Fruit fly (Drosophila melanogaster) Kc167 (cell line): ENCODE results near the gene Atg4b.

ENCODE experiments used
- Myc ChIP-seq: fragments of >200 bp; optimal IDR thresholded peaks from 2 replicates; lab custom pipeline; 2017; ENCODE audit warnings: missing external identifiers
- h ChIP-seq: fragments of >200 bp; optimal IDR thresholded peaks from 3 replicates; lab custom pipeline; 2018; ENCODE audit warnings: missing external identifiers
- insv ChIP-seq: fragments of >200 bp; optimal IDR thresholded peaks from 3 replicates; lab custom pipeline; 2018; ENCODE audit warnings: missing external identifiers
- ttk ChIP-seq: sonication (Bioruptor generic); optimal IDR thresholded peaks from 2 replicates; lab custom pipeline; 2017; ENCODE audit warnings: missing external identifiers

DNA sequence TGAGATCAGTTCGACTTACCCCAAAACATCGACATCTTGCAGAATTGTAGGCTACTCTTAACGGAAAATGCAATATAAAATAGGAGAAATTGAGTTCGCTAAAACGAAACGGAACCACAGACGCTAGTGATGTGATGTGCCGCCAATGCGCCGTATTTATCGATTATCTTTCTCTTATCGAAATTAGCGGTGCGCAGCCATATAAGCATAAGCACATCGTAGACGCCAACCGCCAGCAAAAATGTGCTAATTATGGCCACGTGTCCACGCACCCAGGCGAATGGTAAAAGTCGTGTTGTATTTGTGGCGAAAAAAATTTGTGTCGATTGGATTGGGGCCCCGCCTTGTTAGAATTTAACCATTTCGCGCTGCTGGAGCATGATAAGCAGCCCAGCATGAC is 23.7 kb downstream of the Atg4b start, which contains the start of the genes Fkbp39 and Cyfip:
- TF ChIP-seq ttk, result no peak
- TF ChIP-seq h (lab: Kevin White, UChicago), result no peak
- TF ChIP-seq Myc, result no peak
- no peak for TF ChIP-seq insv (lab: Kevin White, UChicago)
